Fruit fly (Drosophila melanogaster) whole organism, adult: Measurements from ENCODE around the gene Tcs5.

Experiments
- CG11617 ChIP-seq: fragments of 200-800 bp; sonication (Bioruptor generic); optimal IDR thresholded peaks from 2 replicates; lab custom pipeline; 2017; ENCODE audit warnings: mild to moderate bottlenecking, missing biosample characterization, missing genetic modification reagents, missing genetic modification characterization
- CG12768 ChIP-seq: fragments of 200-800 bp; sonication (Bioruptor generic); optimal IDR thresholded peaks from 2 replicates; lab custom pipeline; 2017; ENCODE audit warnings: missing biosample characterization, missing genetic modification characterization, mild to moderate bottlenecking, moderate library complexity, missing genetic modification reagents
- CG14711 ChIP-seq: fragments of 200-800 bp; sonication (Bioruptor generic); optimal IDR thresholded peaks from 2 replicates; lab custom pipeline; 2018; ENCODE audit warnings: missing biosample characterization, mild to moderate bottlenecking, missing genetic modification characterization, moderate library complexity
- CG5204 ChIP-seq: fragments of 200-800 bp; sonication (Bioruptor generic); optimal IDR thresholded peaks from 2 replicates; lab custom pipeline; 2016; ENCODE audit warnings: missing biosample characterization, missing genetic modification characterization
- CG7045 ChIP-seq: fragments of 200-800 bp; sonication (Bioruptor generic); optimal IDR thresholded peaks from 2 replicates; lab custom pipeline; 2017; ENCODE audit warnings: missing biosample characterization, mild to moderate bottlenecking, missing genetic modification characterization
- CG7101 ChIP-seq: fragments of 200-800 bp; sonication (Bioruptor generic); optimal IDR thresholded peaks from 2 replicates; lab custom pipeline; 2018; ENCODE audit warnings: missing biosample characterization, mild to moderate bottlenecking, missing genetic modification characterization, moderate library complexity
- Clk ChIP-seq: fragments of 200-800 bp; sonication (Bioruptor generic); optimal IDR thresholded peaks from 2 replicates; lab custom pipeline; 2017; ENCODE audit warnings: missing biosample characterization, missing genetic modification characterization
- Hr96 ChIP-seq: fragments of 200-800 bp; sonication (Bioruptor generic); optimal IDR thresholded peaks from 2 replicates; lab custom pipeline; 2016; ENCODE audit warnings: missing biosample characterization, missing genetic modification characterization
- Mnt ChIP-seq: fragments of 200-800 bp; sonication (Bioruptor generic); optimal IDR thresholded peaks from 2 replicates; lab custom pipeline; 2016; ENCODE audit warnings: missing biosample characterization, mild to moderate bottlenecking, missing genetic modification characterization
- bab1 ChIP-seq: fragments of 200-800 bp; sonication (Bioruptor generic); optimal IDR thresholded peaks from 3 replicates; lab custom pipeline; 2019; ENCODE audit warnings: missing biosample characterization, mild to moderate bottlenecking, missing genetic modification characterization, moderate library complexity
- cnc ChIP-seq, 2 experiments: fragments of >200 bp; optimal IDR thresholded peaks; 2 replicates each; lab custom pipeline; 2017
- ovo ChIP-seq: fragments of 200-800 bp; sonication (Bioruptor generic); optimal IDR thresholded peaks from 2 replicates; lab custom pipeline; 2016; ENCODE audit warnings: missing biosample characterization, missing genetic modification characterization

DNA sequence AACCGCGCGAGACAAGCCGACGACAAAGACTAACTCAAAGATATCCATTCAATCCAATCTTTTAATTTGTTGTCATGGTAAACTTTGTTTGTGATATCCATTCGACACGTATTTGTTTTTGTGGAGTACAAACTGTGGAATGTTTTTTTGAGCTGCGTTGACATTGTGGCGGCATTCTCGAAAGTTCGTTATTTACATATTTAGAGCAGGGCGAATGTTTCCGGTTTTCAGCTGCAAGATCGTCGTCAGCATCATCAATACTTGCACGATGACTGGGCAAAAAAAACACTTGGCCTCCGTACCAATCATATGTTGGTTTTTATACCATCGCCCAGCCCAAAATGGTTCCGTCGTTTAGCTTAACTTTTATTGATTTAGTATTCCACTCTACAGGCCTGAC, 8.7 kb downstream of the Tcs5 start:
- TF ChIP-seq ovo: no peak
- TF ChIP-seq cnc (optimal IDR thresholded peaks at IDR 0.05; lab: Kevin White, UChicago): no peak
- TF ChIP-seq CG5204 (GFP tag; lab: Kevin White, UChicago): no peak
- TF ChIP-seq Mnt (GFP tag; lab: Kevin White, UChicago): no peak
- TF ChIP-seq CG7045 (GFP tag; lab: Kevin White, UChicago): no peak
- TF ChIP-seq CG14711 (tag; lab: Kevin White, UChicago): no peak
- TF ChIP-seq bab1 (GFP tag; lab: Kevin White, UChicago): no peak
- TF ChIP-seq CG11617 (GFP tag; lab: Kevin White, UChicago): no peak
- TF ChIP-seq Hr96 (GFP tag; lab: Kevin White, UChicago): no peak
- TF ChIP-seq Clk (GFP tag; lab: Kevin White, UChicago): no peak
- no peak for TF ChIP-seq CG12768 (GFP tag; lab: Kevin White, UChicago)
- no peak for TF ChIP-seq CG7101 (tag; lab: Kevin White, UChicago)
